Worm (Caenorhabditis elegans) whole organism, L1 larva: ENCODE results near the gene bath-1.

ENCODE experiments used
- ama-1 ChIP-seq: fragments of 150-350 bp; optimal IDR thresholded peaks from 2 replicates; lab custom pipeline; 2014
- mep-1 ChIP-seq: fragments of 150-350 bp; optimal IDR thresholded peaks from 2 replicates; lab custom pipeline; 2014; ENCODE audit warnings: missing biosample characterization, missing genetic modification characterization
- rnt-1 ChIP-seq: sonication (generic microtip); optimal IDR thresholded peaks from 2 replicates; lab custom pipeline; 2016; ENCODE audit warnings: mild to moderate bottlenecking, missing genetic modification characterization, moderate library complexity, missing compliant biosample characterization
- skn-1 ChIP-seq: fragments of 150-350 bp; optimal IDR thresholded peaks from 2 replicates; lab custom pipeline; 2014; ENCODE audit warnings: missing biosample characterization, missing genetic modification characterization
- sptf-1 ChIP-seq: fragments of 150-350 bp; optimal IDR thresholded peaks from 2 replicates; lab custom pipeline; 2014; ENCODE audit warnings: missing biosample characterization, missing genetic modification characterization
- tbx-2 ChIP-seq: sonication (generic microtip); optimal IDR thresholded peaks from 2 replicates; lab custom pipeline; 2016; ENCODE audit warnings: missing genetic modification characterization, missing compliant biosample characterization
- unc-30 ChIP-seq: sonication (generic microtip); optimal IDR thresholded peaks from 2 replicates; lab custom pipeline; 2017; ENCODE audit warnings: missing biosample characterization, missing genetic modification characterization

ce11 chrII:2063989-2064388 is 35.4 kb upstream of the bath-1 start, which contains the start of gene F07E5.13:
- TF ChIP-seq rnt-1 (tag; lab: Kevin White, UChicago) = no peak
- TF ChIP-seq mep-1 (tag; lab: Kevin White, UChicago) = no peak
- TF ChIP-seq ama-1 (lab: Kevin White, UChicago) = no peak
- TF ChIP-seq sptf-1 (tag; lab: Kevin White, UChicago) = no peak
- no peak for TF ChIP-seq skn-1 (tag; lab: Kevin White, UChicago)
- no peak for TF ChIP-seq tbx-2 (tag; lab: Kevin White, UChicago)
- TF ChIP-seq unc-30 (tag; lab: Kevin White, UChicago) = no peak
